Fruit fly (Drosophila melanogaster): ENCODE measurements around the gene CG7091.

dm6 chr3R:13018284-13018900, 40.6 kb downstream of the CG7091 start:
- TF ChIP-seq psq (GFP tag; optimal IDR thresholded peaks at IDR 0.05) = no peak
- TF ChIP-seq lola (GFP tag; optimal IDR thresholded peaks at IDR 0.05) = no peak
- no peak for TF ChIP-seq Hr83 (GFP tag; optimal IDR thresholded peaks at IDR 0.05; ENCODE audit: poor library complexity, severe bottlenecking)
- no peak for TF ChIP-seq GATAd (GFP tag; optimal IDR thresholded peaks at IDR 0.05)
- no peak for TF ChIP-seq Dif (GFP tag; optimal IDR thresholded peaks at IDR 0.05; ENCODE audit: partially characterized antibody)
- no peak for TF ChIP-seq sage (GFP tag; optimal IDR thresholded peaks at IDR 0.05)
- TF ChIP-seq Sp1 (GFP tag; optimal IDR thresholded peaks at IDR 0.05) = no peak
- no peak for TF ChIP-seq br (GFP tag; optimal IDR thresholded peaks at IDR 0.05)
- no peak for TF ChIP-seq pan (optimal IDR thresholded peaks at IDR 0.05)
- TF ChIP-seq CG9705 (GFP tag; optimal IDR thresholded peaks at IDR 0.05) = no peak
